Fruit fly (Drosophila melanogaster) whole organism, embryonic: ENCODE results near the gene CG42751.

Experiments
- Bgb ChIP-seq: fragments of 200-800 bp; sonication (Bioruptor generic); IDR thresholded peaks from 2 replicates; pipeline ENCODE4 v1.3.6; 2022; ENCODE audit warnings: missing biosample characterization, missing genetic modification characterization; ENCODE audit not compliant: partially characterized antibody
- CG10543 ChIP-seq: fragments of 200-800 bp; sonication (Bioruptor generic); optimal IDR thresholded peaks from 3 replicates; lab custom pipeline; 2017; ENCODE audit warnings: missing biosample characterization, mild to moderate bottlenecking, missing genetic modification characterization, moderate library complexity
- CG10654 ChIP-seq: fragments of 200-800 bp; sonication (Bioruptor generic); optimal IDR thresholded peaks from 2 replicates; lab custom pipeline; 2016; ENCODE audit warnings: missing biosample characterization, missing genetic modification characterization
- CG11247 ChIP-seq: fragments of 200-800 bp; sonication (Bioruptor generic); IDR thresholded peaks from 2 replicates; pipeline ENCODE4 v1.3.6; 2022; ENCODE audit warnings: missing biosample characterization, missing genetic modification characterization
- CG11696 ChIP-seq: fragments of 200-800 bp; sonication (Bioruptor generic); IDR thresholded peaks from 2 replicates; pipeline ENCODE4 v1.3.6; 2022; ENCODE audit warnings: missing biosample characterization, missing genetic modification characterization
- CG11723 ChIP-seq: fragments of 200-800 bp; sonication (Bioruptor generic); optimal IDR thresholded peaks from 2 replicates; lab custom pipeline; 2017; ENCODE audit warnings: missing biosample characterization, mild to moderate bottlenecking, missing genetic modification characterization
- CG12659 ChIP-seq: fragments of 200-800 bp; sonication (Bioruptor generic); optimal IDR thresholded peaks from 3 replicates; lab custom pipeline; 2017; ENCODE audit warnings: mild to moderate bottlenecking, missing biosample characterization, missing genetic modification reagents, missing genetic modification characterization
- CG13894 ChIP-seq: fragments of 200-800 bp; sonication (Bioruptor generic); optimal IDR thresholded peaks from 3 replicates; lab custom pipeline; 2018; ENCODE audit warnings: missing biosample characterization, mild to moderate bottlenecking, missing genetic modification characterization, moderate library complexity
- CG14014 ChIP-seq: fragments of 200-800 bp; sonication (Bioruptor generic); IDR thresholded peaks from 2 replicates; pipeline ENCODE4 v1.3.6; 2022; ENCODE audit warnings: missing biosample characterization, missing genetic modification characterization
- CG14965 ChIP-seq: fragments of 200-800 bp; sonication (Bioruptor generic); optimal IDR thresholded peaks from 2 replicates; lab custom pipeline; 2016; ENCODE audit warnings: missing biosample characterization, missing genetic modification characterization, borderline replicate concordance
- CG15601 ChIP-seq: fragments of 200-800 bp; sonication (Bioruptor generic); optimal IDR thresholded peaks from 3 replicates; lab custom pipeline; 2019; ENCODE audit warnings: missing biosample characterization, mild to moderate bottlenecking, missing genetic modification characterization, moderate library complexity
- CG17328 ChIP-seq: fragments of 200-800 bp; sonication (Bioruptor generic); IDR thresholded peaks from 2 replicates; pipeline ENCODE4 v1.3.6; 2022; ENCODE audit warnings: missing biosample characterization, missing genetic modification characterization
- CG17359 ChIP-seq: fragments of 200-800 bp; sonication (Bioruptor generic); optimal IDR thresholded peaks from 3 replicates; lab custom pipeline; 2018; ENCODE audit warnings: missing biosample characterization, mild to moderate bottlenecking, missing genetic modification characterization, moderate library complexity
- CG17568 ChIP-seq: fragments of 200-800 bp; sonication (Bioruptor generic); optimal IDR thresholded peaks from 2 replicates; lab custom pipeline; 2018; ENCODE audit warnings: missing biosample characterization, mild to moderate bottlenecking, missing genetic modification characterization, moderate library complexity
- CG31441 ChIP-seq: fragments of 200-800 bp; sonication (Bioruptor generic); IDR thresholded peaks from 2 replicates; pipeline ENCODE4 v1.3.6; 2022; ENCODE audit warnings: missing biosample characterization, missing genetic modification characterization
- CG34422 ChIP-seq: fragments of 200-800 bp; sonication (Bioruptor generic); IDR thresholded peaks from 3 replicates; pipeline ENCODE4 v1.3.6; 2022; ENCODE audit warnings: missing biosample characterization, missing genetic modification characterization
- CG4282 ChIP-seq: fragments of 200-800 bp; sonication (Bioruptor generic); optimal IDR thresholded peaks from 2 replicates; lab custom pipeline; 2016; ENCODE audit warnings: missing biosample characterization, missing genetic modification characterization
- CG5953 ChIP-seq: fragments of 200-800 bp; sonication (Bioruptor generic); IDR thresholded peaks from 2 replicates; pipeline ENCODE4 v1.3.6; 2022; ENCODE audit warnings: missing biosample characterization, missing genetic modification characterization
- CG7745 ChIP-seq: fragments of 200-800 bp; sonication (Bioruptor generic); optimal IDR thresholded peaks from 2 replicates; lab custom pipeline; 2018; ENCODE audit warnings: missing biosample characterization, mild to moderate bottlenecking, missing genetic modification characterization, moderate library complexity
- CG7963 ChIP-seq: fragments of 200-800 bp; sonication (Bioruptor generic); IDR thresholded peaks from 3 replicates; pipeline ENCODE4 v1.3.6; 2022; ENCODE audit warnings: missing biosample characterization, missing genetic modification characterization; ENCODE audit not compliant: partially characterized antibody
- CG8290 ChIP-seq, 3 experiments: fragments of 200-800 bp; sonication (Bioruptor generic); optimal IDR thresholded peaks; 2 replicates each; lab custom pipeline; 2016 to 2019; ENCODE audit warnings: missing biosample characterization in 3 of 3, missing genetic modification characterization in 3 of 3, mild to moderate bottlenecking in 2 of 3, moderate library complexity in 1 of 3
- CG8388 ChIP-seq: fragments of 200-800 bp; sonication (Bioruptor generic); optimal IDR thresholded peaks from 2 replicates; lab custom pipeline; 2019; ENCODE audit warnings: missing biosample characterization, mild to moderate bottlenecking, missing genetic modification characterization, moderate library complexity
- CG9609 ChIP-seq: fragments of 200-800 bp; sonication (Bioruptor generic); optimal IDR thresholded peaks from 3 replicates; lab custom pipeline; 2016; ENCODE audit warnings: missing biosample characterization, missing genetic modification characterization
- Dll ChIP-seq: fragments of 200-800 bp; sonication (Bioruptor generic); IDR thresholded peaks from 4 replicates; pipeline ENCODE4 v1.3.6; 2022; ENCODE audit warnings: missing biosample characterization, missing genetic modification characterization; ENCODE audit not compliant: partially characterized antibody
- E2f2 ChIP-seq: fragments of 200-800 bp; sonication (Bioruptor generic); IDR thresholded peaks from 2 replicates; pipeline ENCODE4 v1.3.6; 2022; ENCODE audit warnings: missing biosample characterization, missing genetic modification characterization
- Eip74EF ChIP-seq, 2 experiments: fragments of 200-800 bp in 1 of 2; fragments of >200 bp in 1 of 2; sonication (Bioruptor generic) in 1 of 2; optimal IDR thresholded peaks; 2 replicates each; lab custom pipeline; 2017 to 2019; ENCODE audit warnings: missing biosample characterization in 2 of 2, missing genetic modification characterization in 2 of 2, mild to moderate bottlenecking in 1 of 2, moderate library complexity in 1 of 2
- MESR4 ChIP-seq: fragments of 200-800 bp; sonication (Bioruptor generic); optimal IDR thresholded peaks from 2 replicates; lab custom pipeline; 2018; ENCODE audit warnings: missing biosample characterization, mild to moderate bottlenecking, missing genetic modification characterization, moderate library complexity
- Sry-β ChIP-seq: fragments of 200-800 bp; sonication (Bioruptor generic); optimal IDR thresholded peaks from 2 replicates; lab custom pipeline; 2018; ENCODE audit warnings: missing biosample characterization, mild to moderate bottlenecking, missing genetic modification characterization, moderate library complexity
- Vsx1 ChIP-seq: fragments of 200-800 bp; sonication (Bioruptor generic); optimal IDR thresholded peaks from 2 replicates; lab custom pipeline; 2017; ENCODE audit warnings: missing biosample characterization, mild to moderate bottlenecking, missing genetic modification characterization, missing genetic modification reagents
- ac ChIP-seq: fragments of 200-800 bp; sonication (Bioruptor generic); optimal IDR thresholded peaks from 3 replicates; lab custom pipeline; 2017; ENCODE audit warnings: missing biosample characterization, mild to moderate bottlenecking, missing genetic modification characterization
- ash1 ChIP-seq: fragments of 200-800 bp; sonication (Bioruptor generic); optimal IDR thresholded peaks from 2 replicates; lab custom pipeline; 2018; ENCODE audit warnings: missing biosample characterization, mild to moderate bottlenecking, missing genetic modification characterization
- caup ChIP-seq: fragments of 200-800 bp; sonication (Bioruptor generic); optimal IDR thresholded peaks from 3 replicates; lab custom pipeline; 2017; ENCODE audit warnings: missing biosample characterization, mild to moderate bottlenecking, missing genetic modification characterization, moderate library complexity; ENCODE audit not compliant: severe bottlenecking
- chinmo ChIP-seq: fragments of 200-800 bp; sonication (Bioruptor generic); IDR thresholded peaks from 4 replicates; pipeline ENCODE4 v1.3.6; 2022; ENCODE audit warnings: missing biosample characterization, missing genetic modification characterization; ENCODE audit not compliant: partially characterized antibody
- danr ChIP-seq: fragments of 200-800 bp; sonication (Bioruptor generic); IDR thresholded peaks from 2 replicates; pipeline ENCODE4 v1.3.6; 2022; ENCODE audit warnings: missing biosample characterization, missing genetic modification characterization
- dimm ChIP-seq: fragments of 200-800 bp; sonication (Bioruptor generic); IDR thresholded peaks from 2 replicates; pipeline ENCODE4 v1.3.6; 2022; ENCODE audit warnings: missing biosample characterization, missing genetic modification characterization
- gcm2 ChIP-seq: fragments of 200-800 bp; sonication (Bioruptor generic); optimal IDR thresholded peaks from 2 replicates; lab custom pipeline; 2016; ENCODE audit warnings: missing biosample characterization, missing genetic modification characterization
- gt ChIP-seq: fragments of 200-800 bp; sonication (Bioruptor generic); IDR thresholded peaks from 2 replicates; pipeline ENCODE4 v1.3.6; 2022; ENCODE audit warnings: missing biosample characterization, missing genetic modification characterization
- inv ChIP-seq: fragments of 200-800 bp; sonication (Bioruptor generic); IDR thresholded peaks from 2 replicates; pipeline ENCODE4 v1.3.6; 2022; ENCODE audit warnings: missing biosample characterization, missing genetic modification characterization; ENCODE audit not compliant: partially characterized antibody
- klu ChIP-seq: fragments of 200-800 bp; sonication (Bioruptor generic); IDR thresholded peaks from 2 replicates; pipeline ENCODE4 v1.3.6; 2022; ENCODE audit warnings: missing biosample characterization, missing genetic modification characterization
- mirr ChIP-seq: fragments of 200-800 bp; sonication (Bioruptor generic); optimal IDR thresholded peaks from 3 replicates; lab custom pipeline; 2018; ENCODE audit warnings: missing biosample characterization, mild to moderate bottlenecking, missing genetic modification characterization
- pan ChIP-seq, 4 experiments: fragments of >200 bp in 3 of 4; fragments of 200-800 bp in 1 of 4; sonication (Bioruptor generic) in 1 of 4; optimal IDR thresholded peaks in 3 of 4; IDR thresholded peaks in 1 of 4; 2 replicates each; pipeline versions ENCODE4 v1.3.6 to Lab custom; 2017 to 2022; ENCODE audit warnings: missing biosample characterization in 2 of 4, missing genetic modification characterization in 2 of 4, mixed read lengths in 1 of 4
- phol ChIP-seq: fragments of 200-800 bp; sonication (Bioruptor generic); optimal IDR thresholded peaks from 3 replicates; lab custom pipeline; 2018; ENCODE audit warnings: missing biosample characterization, mild to moderate bottlenecking, missing genetic modification characterization, moderate library complexity
- schlank ChIP-seq: fragments of 200-800 bp; sonication (Bioruptor generic); optimal IDR thresholded peaks from 2 replicates; lab custom pipeline; 2018; ENCODE audit warnings: missing biosample characterization, mild to moderate bottlenecking, missing genetic modification characterization
- sqz ChIP-seq: fragments of 200-800 bp; sonication (Bioruptor generic); optimal IDR thresholded peaks from 3 replicates; lab custom pipeline; 2018; ENCODE audit warnings: missing biosample characterization, mild to moderate bottlenecking, missing genetic modification characterization
- tap ChIP-seq: fragments of 200-800 bp; optimal IDR thresholded peaks from 3 replicates; lab custom pipeline; 2019; ENCODE audit warnings: missing biosample characterization, mild to moderate bottlenecking, missing genetic modification characterization, moderate library complexity
- tin ChIP-seq: fragments of 200-800 bp; sonication (Bioruptor generic); optimal IDR thresholded peaks from 3 replicates; lab custom pipeline; 2016; ENCODE audit warnings: missing biosample characterization, missing genetic modification characterization
- z ChIP-seq: fragments of 200-800 bp; sonication (Bioruptor generic); IDR thresholded peaks from 3 replicates; pipeline ENCODE4 v1.3.6; 2022; ENCODE audit warnings: missing biosample characterization, missing genetic modification characterization
- zfh2 ChIP-seq: fragments of 200-800 bp; sonication (Bioruptor generic); optimal IDR thresholded peaks from 2 replicates; lab custom pipeline; 2016; ENCODE audit warnings: missing biosample characterization, missing genetic modification characterization

The CG42751 gene

DNA sequence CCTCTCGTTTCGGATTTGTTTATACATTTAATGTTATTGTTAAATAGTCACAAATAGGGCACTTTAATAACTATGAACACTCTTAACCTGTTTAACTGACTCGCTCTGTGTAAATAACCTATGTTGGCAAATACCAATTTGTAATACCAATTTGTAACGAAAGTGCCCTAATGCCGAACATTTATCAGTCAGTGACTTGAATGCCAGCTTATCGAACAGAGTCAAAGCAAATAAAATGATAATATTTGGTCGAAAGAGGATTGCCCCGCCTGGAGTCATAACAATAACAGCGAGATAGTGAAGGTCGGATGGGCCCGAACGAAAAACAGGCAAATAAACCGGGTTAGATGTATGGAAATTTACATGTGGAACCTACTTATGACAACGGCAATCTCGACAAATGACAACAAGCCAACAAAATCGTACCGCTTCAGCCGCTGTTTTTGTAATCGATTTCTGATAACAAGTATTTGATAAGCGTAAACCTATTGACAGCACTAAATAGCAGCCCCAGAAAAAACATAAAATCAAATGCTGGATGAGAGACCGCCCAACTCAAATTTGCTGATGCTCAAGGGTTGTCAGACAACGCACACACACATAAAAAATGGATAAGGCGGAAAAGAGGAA is 8.0 kb upstream of the CG42751 start (continued):
- no peak for TF ChIP-seq CG11723 (GFP tag; lab: Kevin White, UChicago)
- TF ChIP-seq Sry-β (GFP tag; lab: Kevin White, UChicago) = no peak
- no peak for TF ChIP-seq phol (tag; lab: Kevin White, UChicago)
- TF ChIP-seq zfh2 (GFP tag; lab: Kevin White, UChicago) = no peak
- no peak for TF ChIP-seq CG17359
- no peak for TF ChIP-seq CG17568 (GFP tag; lab: Kevin White, UChicago)
- TF ChIP-seq chinmo = no peak
- TF ChIP-seq tap (tag; lab: Kevin White, UChicago) = no peak
- no peak for TF ChIP-seq CG14965
- no peak for TF ChIP-seq CG31441 (GFP tag; lab: Robert Waterston, UW)
- TF ChIP-seq schlank = peak; percentile 7
- TF ChIP-seq inv = no peak
- no peak for TF ChIP-seq CG11247 (GFP tag; lab: Robert Waterston, UW)
- no peak for TF ChIP-seq CG15601 (tag; lab: Kevin White, UChicago)
- TF ChIP-seq Vsx1 = peak; percentile 19
- no peak for TF ChIP-seq CG11696 (GFP tag; lab: Robert Waterston, UW)
- no peak for TF ChIP-seq CG5953
- no peak for TF ChIP-seq Bgb (GFP tag; lab: Robert Waterston, UW)
- TF ChIP-seq gt = no peak
- no peak for TF ChIP-seq dimm (GFP tag; lab: Robert Waterston, UW)
- TF ChIP-seq MESR4 (GFP tag; lab: Kevin White, UChicago) = no peak
- no peak for TF ChIP-seq Dll (GFP tag; lab: Robert Waterston, UW)
- TF ChIP-seq z = no peak
- TF ChIP-seq CG4282 (GFP tag; lab: Kevin White, UChicago) = no peak
- TF ChIP-seq mirr (GFP tag; lab: Kevin White, UChicago) = peak; percentile 92
- TF ChIP-seq CG8290 (GFP tag; optimal IDR thresholded peaks at IDR 0.05; lab: Kevin White, UChicago) = no peak
- peak in 1 of 2 experiments; percentile 60 for TF ChIP-seq CG8290 (tag; optimal IDR thresholded peaks at IDR 0.05; lab: Kevin White, UChicago)
- no peak for TF ChIP-seq klu (GFP tag; lab: Robert Waterston, UW)
- no peak for TF ChIP-seq tin (GFP tag; lab: Kevin White, UChicago)
- TF ChIP-seq E2f2 (GFP tag; lab: Robert Waterston, UW) = no peak; the same call in 1 of the 2 replicates
- TF ChIP-seq CG7745 (tag; lab: Kevin White, UChicago) = no peak
- no peak for TF ChIP-seq CG10654 (GFP tag; lab: Kevin White, UChicago)
- TF ChIP-seq CG13894 (tag; lab: Kevin White, UChicago) = peak; percentile 25
- no peak for TF ChIP-seq gcm2 (GFP tag; lab: Kevin White, UChicago)
- no peak for TF ChIP-seq CG8388 (GFP tag; lab: Kevin White, UChicago)
- no peak for TF ChIP-seq CG17328 (GFP tag; lab: Robert Waterston, UW)
- peak; percentile 24 for TF ChIP-seq CG12659 (GFP tag; lab: Kevin White, UChicago)
- no peak for TF ChIP-seq CG9609 (GFP tag; lab: Kevin White, UChicago)
- no peak for TF ChIP-seq ash1 (GFP tag; lab: Kevin White, UChicago)
- TF ChIP-seq sqz (GFP tag; lab: Kevin White, UChicago) = no peak
- TF ChIP-seq Eip74EF (GFP tag; optimal IDR thresholded peaks at IDR 0.05; lab: Kevin White, UChicago) = no peak
- no peak for TF ChIP-seq pan (optimal IDR thresholded peaks at IDR 0.05; lab: Kevin White, UChicago)
- no peak for TF ChIP-seq pan (GFP tag; optimal IDR thresholded peaks at IDR 0.05 in 1 of 2, IDR thresholded peaks at IDR 0.05 in 1 of 2)
- no peak for TF ChIP-seq danr (GFP tag; lab: Robert Waterston, UW)
- TF ChIP-seq CG14014 (GFP tag; lab: Robert Waterston, UW) = peak; percentile 29; the same call in 1 of the 2 replicates
- TF ChIP-seq ac (GFP tag; lab: Kevin White, UChicago) = no peak
- no peak for TF ChIP-seq CG10543 (GFP tag; lab: Kevin White, UChicago)
- TF ChIP-seq CG7963 (GFP tag; lab: Robert Waterston, UW) = no peak
- TF ChIP-seq CG34422 (GFP tag; lab: Robert Waterston, UW) = no peak
- TF ChIP-seq caup (GFP tag; lab: Kevin White, UChicago) = peak; percentile 38
